Worm (Caenorhabditis elegans): ENCODE data around the gene ssp-34.

The ssp-34 gene

ce11 chrIV:10718075-10718474 lies 20.3 kb downstream of the ssp-34 start:
- no peak for TF ChIP-seq W03F9.2 (tag; optimal IDR thresholded peaks at IDR 0.05)
- TF ChIP-seq dao-5 (tag; optimal IDR thresholded peaks at IDR 0.05): no peak
- TF ChIP-seq him-1 (tag; optimal IDR thresholded peaks at IDR 0.05): no peak

DNA sequence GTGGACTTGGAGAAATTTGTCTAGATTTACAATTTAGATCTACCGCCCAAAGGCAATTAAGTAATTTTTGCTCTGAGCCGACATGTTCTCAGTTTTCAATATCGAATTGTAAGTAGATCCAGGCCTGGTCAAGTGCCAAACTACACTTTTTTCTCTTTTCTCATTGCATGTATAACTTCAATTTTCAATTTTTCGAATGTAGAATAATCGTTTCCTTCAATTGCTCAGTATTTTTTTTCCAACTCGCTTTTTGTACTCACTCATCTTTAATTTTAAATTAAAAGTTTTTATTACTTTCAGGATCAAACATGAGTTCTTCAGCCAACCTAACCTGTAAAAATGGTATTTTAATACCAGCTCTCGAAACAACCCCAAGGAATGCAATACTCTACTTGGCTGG lies 22.1 kb downstream of the ssp-34 start, which contains the start of gene ncx-3:
TSS of gene ncx-3 (plus strand) at position 301 of the 400 bp plus-strand sequence.
- TF ChIP-seq him-1 (tag; optimal IDR thresholded peaks at IDR 0.05): no peak

ce11 chrIV:10714594-10714993 lies 23.8 kb downstream of the ssp-34 start:
- no peak for TF ChIP-seq W03F9.2 (tag; optimal IDR thresholded peaks at IDR 0.05)
- no peak for TF ChIP-seq him-1 (tag; optimal IDR thresholded peaks at IDR 0.05)
- TF ChIP-seq dao-5 (tag; optimal IDR thresholded peaks at IDR 0.05): no peak

- TF ChIP-seq W03F9.2 (tag; optimal IDR thresholded peaks at IDR 0.05) (no peak), him-1 (tag; optimal IDR thresholded peaks at IDR 0.05) (no peak), dao-5 (tag; optimal IDR thresholded peaks at IDR 0.05) (no peak)
Observed at ce11 chrIV:10711729-10712128, 26.7 kb downstream of the ssp-34 start, which contains the start of gene glb-21. glb-21 (minus strand) TSS chrIV:10711794.

- TF ChIP-seq W03F9.2 (tag; optimal IDR thresholded peaks at IDR 0.05): no peak
- no peak for TF ChIP-seq dao-5 (tag; optimal IDR thresholded peaks at IDR 0.05)
- TF ChIP-seq him-1 (tag; optimal IDR thresholded peaks at IDR 0.05): no peak
Observed at ce11 chrIV:10706090-10706489, 32.3 kb downstream of the ssp-34 start, which contains the start of gene R102.6. R102.6 (minus strand) TSS chrIV:10706190.

- TF ChIP-seq dao-5 (tag; optimal IDR thresholded peaks at IDR 0.05): no peak
- no peak for TF ChIP-seq him-1 (tag; optimal IDR thresholded peaks at IDR 0.05)
- no peak for TF ChIP-seq W03F9.2 (tag; optimal IDR thresholded peaks at IDR 0.05)
Observed at ce11 chrIV:10705176-10705575, 33.2 kb downstream of the ssp-34 start, which contains the start of gene R102.10. R102.10 (plus strand) TSS chrIV:10705476.

DNA sequence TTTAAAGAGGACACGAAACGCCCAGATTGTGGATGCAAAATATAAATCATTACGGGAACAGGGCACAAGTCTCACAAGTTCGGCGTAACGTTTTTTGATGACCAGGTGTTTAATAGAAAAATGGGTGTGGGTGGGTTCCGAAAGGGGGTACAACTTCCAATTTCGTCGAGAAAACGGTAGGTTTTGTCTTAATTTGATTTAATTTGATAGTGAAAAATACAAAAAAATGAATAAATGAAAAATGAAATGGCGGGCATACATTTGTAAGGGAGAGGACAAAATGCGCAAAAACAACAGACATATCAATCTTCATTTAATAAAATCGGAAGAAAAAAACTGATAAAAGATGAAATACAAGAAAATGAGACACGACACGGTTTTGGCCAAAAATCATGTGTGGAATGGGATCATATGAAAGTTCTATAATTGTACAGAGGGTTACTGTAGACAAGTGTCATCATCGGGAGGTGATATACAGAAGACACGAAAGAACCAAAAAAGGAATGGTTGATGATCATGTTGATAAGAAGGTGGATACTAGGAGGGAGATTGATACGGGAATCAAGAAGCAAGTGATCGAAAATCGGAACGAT lies 36.4 kb downstream of the ssp-34 start:
- no peak for TF ChIP-seq dao-5 (tag; optimal IDR thresholded peaks at IDR 0.05)
- no peak for TF ChIP-seq W03F9.2 (tag; optimal IDR thresholded peaks at IDR 0.05)
- no peak for TF ChIP-seq him-1 (tag; optimal IDR thresholded peaks at IDR 0.05)

ce11 chrIV:10699660-10700059 lies 38.7 kb downstream of the ssp-34 start, which contains the start of gene R102.11:
R102.11 (minus strand) TSS chrIV:10699760.
- TF ChIP-seq W03F9.2 (tag; optimal IDR thresholded peaks at IDR 0.05): no peak
- no peak for TF ChIP-seq him-1 (tag; optimal IDR thresholded peaks at IDR 0.05)
- TF ChIP-seq dao-5 (tag; optimal IDR thresholded peaks at IDR 0.05): no peak

- TF ChIP-seq W03F9.2 (tag; optimal IDR thresholded peaks at IDR 0.05) (no peak), him-1 (tag; optimal IDR thresholded peaks at IDR 0.05) (no peak)
Observed at ce11 chrIV:10699000-10699399, 39.4 kb downstream of the ssp-34 start.

ce11 chrIV:10698486-10698885 lies 39.9 kb downstream of the ssp-34 start:
- TF ChIP-seq W03F9.2 (tag; optimal IDR thresholded peaks at IDR 0.05): no peak
- TF ChIP-seq him-1 (tag; optimal IDR thresholded peaks at IDR 0.05): no peak
- no peak for TF ChIP-seq dao-5 (tag; optimal IDR thresholded peaks at IDR 0.05)

DNA sequence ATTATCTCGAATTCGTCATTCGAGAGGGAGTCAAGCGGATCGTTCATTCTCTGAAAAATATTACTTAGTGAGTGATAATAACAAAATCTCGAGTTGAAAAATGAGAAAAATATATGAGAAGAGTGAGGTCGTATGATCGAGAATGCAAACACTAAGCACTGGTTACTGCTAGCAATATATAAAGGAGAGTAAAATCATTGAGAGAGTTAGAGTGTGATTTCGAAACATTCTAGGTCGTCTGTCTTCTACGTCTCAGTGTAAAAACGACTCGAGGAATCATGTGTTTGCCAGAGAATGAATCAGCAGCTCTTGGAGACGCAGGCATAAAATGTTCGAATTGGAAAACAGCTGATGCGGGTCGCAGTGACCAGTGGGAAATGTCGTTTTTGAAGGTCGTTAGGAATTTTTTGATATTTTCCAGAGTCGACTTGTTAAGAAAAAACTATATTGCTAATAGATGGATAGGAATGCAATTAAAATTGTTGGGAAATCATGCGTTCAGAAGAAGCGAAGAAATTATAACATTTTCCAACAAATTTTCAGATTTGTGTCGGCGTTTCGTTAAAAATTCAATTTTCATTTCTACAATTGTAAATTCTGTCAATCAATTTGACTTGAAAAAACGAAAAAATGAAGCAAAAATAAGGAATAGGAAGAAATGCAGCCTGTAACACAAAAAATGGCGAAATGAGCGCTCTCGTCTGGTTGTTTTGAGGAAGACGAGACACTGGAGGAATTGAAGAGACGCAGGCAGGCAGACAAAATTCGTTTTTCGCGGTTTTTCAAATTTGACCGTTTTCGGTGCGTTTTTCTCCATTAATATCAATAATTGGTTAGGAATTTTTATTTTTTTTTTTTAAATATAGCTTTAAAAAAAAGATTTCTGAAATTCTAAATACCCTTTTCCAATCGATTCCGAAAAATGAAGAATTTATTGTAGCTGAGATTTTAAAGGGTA lies 41.1 kb downstream of the ssp-34 start, which contains the start of gene allo-1:
TSS of gene allo-1 (minus strand) at position 51 of the 958 bp plus-strand sequence.
- TF ChIP-seq him-1 (tag; optimal IDR thresholded peaks at IDR 0.05): no peak
- no peak for TF ChIP-seq dao-5 (tag; optimal IDR thresholded peaks at IDR 0.05)
- TF ChIP-seq W03F9.2 (tag; optimal IDR thresholded peaks at IDR 0.05): peak; percentile 62

DNA sequence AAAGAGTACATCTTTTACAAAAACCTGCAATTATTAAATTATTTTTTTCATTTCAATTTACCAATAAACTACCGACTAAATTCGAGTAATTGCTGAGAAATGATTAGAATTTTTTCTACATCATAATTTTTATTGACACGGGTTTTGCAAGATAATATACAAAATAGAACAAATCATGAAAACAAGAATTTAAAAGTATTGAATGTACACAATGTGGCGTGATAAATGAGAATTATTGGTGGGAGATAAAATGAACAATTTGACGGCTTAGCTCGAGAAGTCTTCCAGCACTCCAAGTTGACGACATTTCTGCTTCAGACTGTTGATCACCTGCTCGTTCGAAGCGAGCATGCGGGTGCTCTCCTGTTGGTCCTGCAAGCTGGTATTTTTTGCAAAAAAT lies 43.2 kb downstream of the ssp-34 start, which contains the start of gene R102.4:
TSS of gene R102.4 (minus strand) at position 101 of the 400 bp plus-strand sequence.
- no peak for TF ChIP-seq him-1 (tag; optimal IDR thresholded peaks at IDR 0.05)
- no peak for TF ChIP-seq W03F9.2 (tag; optimal IDR thresholded peaks at IDR 0.05)
- no peak for TF ChIP-seq dao-5 (tag; optimal IDR thresholded peaks at IDR 0.05)

ce11 chrIV:10690139-10690538 lies 48.3 kb downstream of the ssp-34 start, which contains the start of gene R102.8:
R102.8 (minus strand) TSS chrIV:10690239.
- TF ChIP-seq dao-5 (tag; optimal IDR thresholded peaks at IDR 0.05) (no peak), W03F9.2 (tag; optimal IDR thresholded peaks at IDR 0.05) (no peak), him-1 (tag; optimal IDR thresholded peaks at IDR 0.05) (no peak)
